Worm (Caenorhabditis elegans): ENCODE measurements around the gene C18H7.1.

Gene C18H7.1

ce11 chrIV:657932-658331, 42.6 kb downstream of the C18H7.1 start (continued):
- TF ChIP-seq ztf-3 (GFP tag; optimal IDR thresholded peaks at IDR 0.05), result no peak
- TF ChIP-seq nhr-90 (tag; optimal IDR thresholded peaks at IDR 0.05), result no peak
- TF ChIP-seq xnd-1 (tag; optimal IDR thresholded peaks at IDR 0.05), result no peak
- TF ChIP-seq F57C9.4 (tag; optimal IDR thresholded peaks at IDR 0.05), result no peak

ce11 chrIV:658497-659177, 43.3 kb downstream of the C18H7.1 start:
- TF ChIP-seq repo-1 (tag; optimal IDR thresholded peaks at IDR 0.05), result peak; percentile 63
- no peak for TF ChIP-seq lin-35 (GFP tag; optimal IDR thresholded peaks at IDR 0.05)
- no peak for TF ChIP-seq cebp-1 (GFP tag; IDR thresholded peaks at IDR 0.05)
- TF ChIP-seq cebp-1 (tag; optimal IDR thresholded peaks at IDR 0.05), result peak; percentile 54
- 0 out of 2 replicates have a peak, but pooled peaks have one; percentile 16 for TF ChIP-seq hmg-1.2 (GFP tag; IDR thresholded peaks at IDR 0.05)

ce11 chrIV:659585-659984, 44.2 kb downstream of the C18H7.1 start:
- TF ChIP-seq zfh-2 (GFP tag; conservative IDR thresholded peaks at IDR 0.05) (peak; percentile 65), B0261.1 (tag; optimal IDR thresholded peaks at IDR 0.05) (no peak)

- TF ChIP-seq lsl-1 (GFP tag; optimal IDR thresholded peaks at IDR 0.05) (no peak), rec-8 (tag; optimal IDR thresholded peaks at IDR 0.05) (no peak), hsf-1 (GFP tag; IDR thresholded peaks at IDR 0.05) (no peak)
Measured at ce11 chrIV:661623-662022, 46.3 kb downstream of the C18H7.1 start.

ce11 chrIV:664122-664521, 48.8 kb downstream of the C18H7.1 start:
- TF ChIP-seq somi-1 (GFP tag; optimal IDR thresholded peaks at IDR 0.05) (peak; percentile 23), F57A8.1 (GFP tag; optimal IDR thresholded peaks at IDR 0.05) (no peak), Y79H2A.3 (GFP tag; conservative IDR thresholded peaks at IDR 0.05) (no peak), nhr-120 (GFP tag; IDR thresholded peaks at IDR 0.05) (no peak), madf-6 (GFP tag; IDR thresholded peaks at IDR 0.05) (no peak), lin-40 (tag; optimal IDR thresholded peaks at IDR 0.05) (peak; percentile 6), F33H1.4 (GFP tag; IDR thresholded peaks at IDR 0.05) (no peak)

- no peak for TF ChIP-seq nfya-2 (GFP tag; IDR thresholded peaks at IDR 0.05)
Measured at ce11 chrIV:665225-665624, 49.9 kb downstream of the C18H7.1 start, which contains the start of gene K11H12.7. TSS of gene K11H12.7 (plus strand) at chrIV:665525.

- TF ChIP-seq ceh-58 (GFP tag; IDR thresholded peaks at IDR 0.05), result no peak
- TF ChIP-seq ztf-22 (GFP tag; optimal IDR thresholded peaks at IDR 0.05), result no peak
Measured at ce11 chrIV:666991-667390, 51.6 kb downstream of the C18H7.1 start, which contains the start of gene K11H12.6. TSS of gene K11H12.6 (plus strand) at chrIV:667291.

ce11 chrIV:670455-670854, 55.1 kb downstream of the C18H7.1 start, which contains the start of gene K11H12.11:
TSS of gene K11H12.11 (minus strand) at chrIV:670555.
- TF ChIP-seq lag-1 (GFP tag; IDR thresholded peaks at IDR 0.05) (no peak), madf-8 (GFP tag; conservative IDR thresholded peaks at IDR 0.05) (no peak), ztf-18 (tag; optimal IDR thresholded peaks at IDR 0.05) (no peak), nfya-1 (tag; optimal IDR thresholded peaks at IDR 0.05; ENCODE audit: borderline replicate concordance, insufficient read depth) (no peak), ztf-3 (GFP tag; optimal IDR thresholded peaks at IDR 0.05) (no peak)

All from whole organism, young adult.